Fruit fly (Drosophila melanogaster): ENCODE measurements around the gene h-cup.

DNA sequence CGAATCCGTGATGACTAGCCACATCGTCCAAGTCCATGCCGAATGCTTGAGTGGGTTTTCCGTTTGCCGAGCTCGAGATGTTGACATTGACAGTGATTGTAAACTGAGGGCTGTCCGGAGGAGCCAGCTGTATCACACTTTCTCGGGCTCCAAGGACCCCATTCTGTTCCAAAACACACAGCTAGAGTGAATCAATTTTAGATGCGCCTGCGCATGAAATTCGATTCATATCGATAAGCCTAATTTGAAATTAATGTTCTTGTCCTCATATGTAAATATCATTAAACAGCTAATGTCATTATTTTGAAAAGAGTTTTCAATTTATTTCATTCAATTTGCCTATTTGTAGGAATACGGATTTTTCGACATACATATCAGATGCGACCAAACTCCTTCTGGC lies 13.0 kb downstream of the h-cup start, which contains the start of gene CG14868:
- TF ChIP-seq psq (optimal IDR thresholded peaks at IDR 0.05), result no peak
- TF ChIP-seq h (optimal IDR thresholded peaks at IDR 0.05), result no peak
- TF ChIP-seq ttk (optimal IDR thresholded peaks at IDR 0.05), result no peak

Measured in Kc167 (cell line).